Worm (Caenorhabditis elegans) whole organism, L4 larva: ENCODE measurements around the gene flp-17.
A peak's percentile ranks its signal among the peaks of the same experiment; 100 is the strongest.

Source experiments
- F10B5.3 ChIP-seq: sonication (generic microtip); optimal IDR thresholded peaks from 2 replicates; lab custom pipeline; 2016; ENCODE audit warnings: mild to moderate bottlenecking, missing genetic modification characterization, missing compliant biosample characterization
- F26F4.8 ChIP-seq: fragments of 200-800 bp; sonication (Bioruptor generic); conservative IDR thresholded peaks from 2 replicates; pipeline ENCODE4 v1.3.6; 2022; ENCODE audit warnings: missing genetic modification characterization, missing compliant biosample characterization
- F44E2.7 ChIP-seq: fragments of 200-800 bp; sonication (Bioruptor generic); IDR thresholded peaks from 2 replicates; pipeline ENCODE4 v2.1.2; 2022; ENCODE audit warnings: missing genetic modification characterization, missing compliant biosample characterization
- R02D3.7 ChIP-seq: fragments of 150-350 bp; sonication (generic microtip); optimal IDR thresholded peaks from 3 replicates; lab custom pipeline; 2014; ENCODE audit warnings: missing biosample characterization, missing genetic modification characterization
- T20F7.1 ChIP-seq: fragments of 200-800 bp; sonication (Bioruptor generic); optimal IDR thresholded peaks from 2 replicates; lab custom pipeline; 2018; ENCODE audit warnings: mild to moderate bottlenecking, missing genetic modification characterization, missing compliant biosample characterization
- T26A8.4 ChIP-seq: fragments of 200-800 bp; sonication (Bioruptor generic); IDR thresholded peaks from 2 replicates; pipeline ENCODE4 v1.3.6; 2022; ENCODE audit warnings: missing genetic modification characterization, missing compliant biosample characterization
- Y5F2A.4 ChIP-seq: fragments of 200-800 bp; sonication (Bioruptor generic); optimal IDR thresholded peaks from 2 replicates; lab custom pipeline; 2018; ENCODE audit warnings: mild to moderate bottlenecking, missing genetic modification characterization, missing compliant biosample characterization
- aha-1 ChIP-seq: fragments of 150-350 bp; peaks from one replicate; lab custom pipeline; 2014; ENCODE audit warnings: missing biosample characterization, missing genetic modification characterization
- aly-2 ChIP-seq: sonication (generic microtip); optimal IDR thresholded peaks from 2 replicates; lab custom pipeline; 2018; ENCODE audit warnings: missing biosample characterization, missing genetic modification characterization
- ama-1 ChIP-seq: fragments of 150-350 bp; optimal IDR thresholded peaks from 2 replicates; lab custom pipeline; 2014; ENCODE audit warnings: inconsistent platforms, mixed read lengths
- ceh-32 ChIP-seq: sonication (generic microtip); optimal IDR thresholded peaks from 2 replicates; lab custom pipeline; 2016; ENCODE audit warnings: mild to moderate bottlenecking, missing genetic modification characterization, missing compliant biosample characterization; ENCODE audit not compliant: poor library complexity
- ceh-44 ChIP-seq: fragments of 200-800 bp; sonication (Bioruptor generic); IDR thresholded peaks from 2 replicates; pipeline ENCODE4 v1.3.6; 2022; ENCODE audit warnings: missing genetic modification reagents, missing genetic modification characterization, missing compliant biosample characterization
- cey-2 ChIP-seq: sonication (generic microtip); optimal IDR thresholded peaks from 3 replicates; lab custom pipeline; 2017; ENCODE audit warnings: missing genetic modification characterization, mild to moderate bottlenecking, missing compliant biosample characterization, antibody characterized with exemption, borderline replicate concordance; ENCODE audit not compliant: insufficient read depth
- daf-16 ChIP-seq, 3 experiments: sonication (generic microtip); optimal IDR thresholded peaks; 2 replicates each; lab custom pipeline; 2016 to 2017; ENCODE audit warnings: missing genetic modification characterization in 3 of 3, missing genetic modification reagents in 3 of 3, mild to moderate bottlenecking in 2 of 3, missing compliant biosample characterization in 2 of 3, missing biosample characterization in 1 of 3, moderate library complexity in 1 of 3
- dmd-6 ChIP-seq: fragments of 200-800 bp; sonication (Bioruptor generic); IDR thresholded peaks from 2 replicates; pipeline ENCODE4 v1.3.6; 2022; ENCODE audit warnings: missing genetic modification reagents, missing genetic modification characterization, missing compliant biosample characterization
- dmd-8 ChIP-seq: fragments of 200-800 bp; sonication (Bioruptor generic); IDR thresholded peaks from 2 replicates; pipeline ENCODE4 v1.3.6; 2022; ENCODE audit warnings: missing genetic modification characterization, missing compliant biosample characterization
- duxl-1 ChIP-seq: sonication (generic microtip); optimal IDR thresholded peaks from 2 replicates; lab custom pipeline; 2016; ENCODE audit warnings: mild to moderate bottlenecking, missing genetic modification characterization, moderate library complexity, missing compliant biosample characterization; ENCODE audit not compliant: poor library complexity
- dve-1 ChIP-seq: sonication (generic microtip); optimal IDR thresholded peaks from 2 replicates; lab custom pipeline; 2017; ENCODE audit warnings: antibody characterized with exemption, mild to moderate bottlenecking, missing genetic modification characterization, missing compliant biosample characterization; ENCODE audit not compliant: insufficient read depth
- egl-27 ChIP-seq: sonication (generic microtip); optimal IDR thresholded peaks from 3 replicates; lab custom pipeline; 2017; ENCODE audit warnings: missing biosample characterization, missing genetic modification reagents, missing genetic modification characterization
- fos-1 ChIP-seq: fragments of 150-350 bp; optimal IDR thresholded peaks from 2 replicates; lab custom pipeline; 2014; ENCODE audit warnings: missing biosample characterization, missing genetic modification characterization
- hlh-30 ChIP-seq: sonication (generic microtip); optimal IDR thresholded peaks from 2 replicates; lab custom pipeline; 2017; ENCODE audit warnings: antibody characterized with exemption, mild to moderate bottlenecking, missing genetic modification characterization, missing compliant biosample characterization; ENCODE audit not compliant: insufficient read depth
- jun-1 ChIP-seq: fragments of 150-350 bp; optimal IDR thresholded peaks from 2 replicates; lab custom pipeline; 2014; ENCODE audit warnings: missing biosample characterization, missing genetic modification reagents, missing genetic modification characterization
- lim-7 ChIP-seq: fragments of 200-800 bp; sonication (Bioruptor generic); IDR thresholded peaks from 2 replicates; pipeline ENCODE4 v1.3.6; 2022; ENCODE audit warnings: missing genetic modification characterization, missing compliant biosample characterization
- lin-13 ChIP-seq: fragments of 150-350 bp; optimal IDR thresholded peaks from 2 replicates; lab custom pipeline; 2014; ENCODE audit warnings: missing biosample characterization, missing genetic modification reagents, missing genetic modification characterization
- lin-29 ChIP-seq: fragments of 200-800 bp; sonication (Bioruptor generic); IDR thresholded peaks from 2 replicates; pipeline ENCODE4 v1.3.6; 2022; ENCODE audit warnings: missing genetic modification reagents, missing genetic modification characterization, missing compliant biosample characterization
- madf-5 ChIP-seq, 2 experiments: fragments of 200-800 bp; sonication (Bioruptor generic); IDR thresholded peaks; 2 replicates each; pipeline ENCODE4 v1.3.6; 2022; ENCODE audit warnings: missing compliant biosample characterization in 2 of 2, missing genetic modification characterization in 2 of 2
- madf-9 ChIP-seq: fragments of 200-800 bp; sonication (Bioruptor generic); conservative IDR thresholded peaks from 2 replicates; pipeline ENCODE4 v1.3.6; 2022; ENCODE audit warnings: missing genetic modification reagents, missing genetic modification characterization, missing compliant biosample characterization
- mdt-29 ChIP-seq: fragments of 200-800 bp; sonication (Bioruptor generic); IDR thresholded peaks from 2 replicates; pipeline ENCODE4 v1.3.6; 2022; ENCODE audit warnings: missing genetic modification reagents, missing genetic modification characterization, missing compliant biosample characterization
- nhr-102 ChIP-seq: sonication (generic microtip); optimal IDR thresholded peaks from 2 replicates; lab custom pipeline; 2016; ENCODE audit warnings: mild to moderate bottlenecking, missing genetic modification characterization, moderate library complexity, missing compliant biosample characterization
- nhr-25 ChIP-seq: sonication (generic microtip); optimal IDR thresholded peaks from 2 replicates; lab custom pipeline; 2017; ENCODE audit warnings: missing genetic modification characterization, mild to moderate bottlenecking, missing compliant biosample characterization, antibody characterized with exemption, moderate library complexity, borderline replicate concordance; ENCODE audit not compliant: insufficient read depth
- nhr-28 ChIP-seq: fragments of 150-350 bp; optimal IDR thresholded peaks from 2 replicates; lab custom pipeline; 2014; ENCODE audit warnings: missing biosample characterization, missing genetic modification characterization
- nhr-42 ChIP-seq: fragments of 200-800 bp; sonication (Bioruptor generic); IDR thresholded peaks from 2 replicates; pipeline ENCODE4 v1.3.6; 2022; ENCODE audit warnings: missing genetic modification characterization, missing compliant biosample characterization
- nhr-6 ChIP-seq: fragments of 150-350 bp; optimal IDR thresholded peaks from 2 replicates; lab custom pipeline; 2014; ENCODE audit warnings: missing biosample characterization, missing genetic modification characterization
- pha-4 ChIP-seq, 2 experiments: fragments of 150-350 bp in 1 of 2; fragments of 200-800 bp in 1 of 2; sonication (Bioruptor generic) in 1 of 2; IDR thresholded peaks in 1 of 2; optimal IDR thresholded peaks in 1 of 2; 2 replicates each; pipeline versions ENCODE4 v1.3.6 to Lab custom; 2014 to 2022; ENCODE audit warnings: missing genetic modification characterization in 2 of 2, missing genetic modification reagents in 2 of 2, missing biosample characterization in 1 of 2, missing compliant biosample characterization in 1 of 2
- php-3 ChIP-seq: fragments of 200-800 bp; sonication (Bioruptor generic); IDR thresholded peaks from 2 replicates; pipeline ENCODE4 v1.3.6; 2022; ENCODE audit warnings: missing genetic modification reagents, missing genetic modification characterization, missing compliant biosample characterization
- snpc-1.2 ChIP-seq: fragments of 200-800 bp; sonication (Bioruptor generic); IDR thresholded peaks from 2 replicates; pipeline ENCODE4 v1.3.6; 2022; ENCODE audit warnings: missing genetic modification reagents, missing genetic modification characterization, missing compliant biosample characterization
- tra-1 ChIP-seq: fragments of 200-800 bp; sonication (Bioruptor generic); IDR thresholded peaks from 2 replicates; pipeline ENCODE4 v1.3.6; 2022; ENCODE audit warnings: missing genetic modification reagents, missing genetic modification characterization, missing compliant biosample characterization
- unc-39 ChIP-seq: sonication (generic microtip); optimal IDR thresholded peaks from 2 replicates; lab custom pipeline; 2017; ENCODE audit warnings: missing biosample characterization, missing genetic modification characterization
- unc-62 ChIP-seq, 3 experiments: fragments of 150-350 bp in 1 of 3; sonication (generic microtip); optimal IDR thresholded peaks in 2 of 3; peaks in 1 of 3; 1 replicate in 1 of 3; 2 replicates in 2 of 3; lab custom pipeline; 2014 to 2017; ENCODE audit warnings: missing biosample characterization in 3 of 3, missing genetic modification characterization in 3 of 3, missing genetic modification reagents in 3 of 3, missing genotype in 1 of 3
- vab-7 ChIP-seq: fragments of 200-800 bp; sonication (Bioruptor generic); IDR thresholded peaks from 2 replicates; pipeline ENCODE4 v1.3.6; 2022; ENCODE audit warnings: missing genetic modification reagents, missing genetic modification characterization, missing compliant biosample characterization
- zfp-2 ChIP-seq: sonication (generic microtip); optimal IDR thresholded peaks from 2 replicates; lab custom pipeline; 2016; ENCODE audit warnings: mild to moderate bottlenecking, missing genetic modification characterization, missing compliant biosample characterization
- ztf-7 ChIP-seq: fragments of 150-350 bp; optimal IDR thresholded peaks from 2 replicates; lab custom pipeline; 2014; ENCODE audit warnings: missing biosample characterization, missing genetic modification characterization

Gene flp-17

DNA sequence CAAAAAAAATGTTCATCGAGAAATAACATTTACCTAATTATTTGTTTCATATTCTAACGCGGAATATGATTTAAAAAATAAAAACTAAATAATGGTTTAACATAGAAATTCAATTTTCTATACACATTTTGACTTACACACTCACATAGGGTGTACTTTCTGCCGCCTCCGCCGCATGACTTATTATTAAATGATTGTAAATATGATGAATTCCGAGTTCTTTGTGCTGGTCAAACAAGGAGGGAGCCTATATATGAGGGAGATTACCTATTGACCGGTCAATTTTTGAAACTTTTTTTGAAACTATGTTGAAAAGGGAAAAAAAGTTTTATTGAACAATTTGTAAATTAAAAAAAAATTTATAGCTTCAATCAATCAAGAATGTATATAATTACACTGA is 16.2 kb upstream of the flp-17 start:
- TF ChIP-seq lim-7 (GFP tag; lab: Robert Waterston, UW): no peak
- no peak for TF ChIP-seq daf-16 (GFP tag; optimal IDR thresholded peaks at IDR 0.05; lab: Kevin White, UChicago)
- TF ChIP-seq daf-16 (tag; optimal IDR thresholded peaks at IDR 0.05; lab: Kevin White, UChicago): peak; percentile 30
- no peak for TF ChIP-seq T26A8.4 (GFP tag; lab: Robert Waterston, UW)
- no peak for TF ChIP-seq nhr-25
- TF ChIP-seq lin-13 (GFP tag; lab: Kevin White, UChicago): no peak
- no peak for TF ChIP-seq Y5F2A.4 (GFP tag; lab: Kevin White, UChicago)
- no peak for TF ChIP-seq madf-5 (GFP tag; IDR thresholded peaks at IDR 0.05; lab: Robert Waterston, UW)
- TF ChIP-seq F10B5.3 (tag; lab: Kevin White, UChicago): no peak
- no peak for TF ChIP-seq ztf-7 (tag; lab: Kevin White, UChicago)
- TF ChIP-seq unc-39 (tag; lab: Kevin White, UChicago): no peak
- no peak for TF ChIP-seq pha-4 (GFP tag; IDR thresholded peaks at IDR 0.05; lab: Robert Waterston, UW)
- no peak for TF ChIP-seq pha-4 (tag; optimal IDR thresholded peaks at IDR 0.05; lab: Kevin White, UChicago)
- TF ChIP-seq F26F4.8: no peak
- TF ChIP-seq ceh-32 (tag; lab: Kevin White, UChicago): no peak
- TF ChIP-seq aly-2: no peak
- no peak for TF ChIP-seq T20F7.1 (GFP tag; lab: Kevin White, UChicago)
- no peak for TF ChIP-seq tra-1
- no peak for TF ChIP-seq php-3 (GFP tag; lab: Robert Waterston, UW)
- TF ChIP-seq zfp-2: no peak
- TF ChIP-seq dve-1 (tag; lab: Kevin White, UChicago): peak; percentile 37
- no peak for TF ChIP-seq R02D3.7 (tag; lab: Kevin White, UChicago)
- TF ChIP-seq nhr-42: no peak
- no peak for TF ChIP-seq F44E2.7 (GFP tag; lab: Robert Waterston, UW)
- peak in 1 of 2 experiments; percentile 79 for TF ChIP-seq unc-62 (GFP tag; optimal IDR thresholded peaks at IDR 0.05 in 1 of 2; lab: Kevin White, UChicago)
- TF ChIP-seq unc-62 (tag; optimal IDR thresholded peaks at IDR 0.05; lab: Kevin White, UChicago): no peak

DNA sequence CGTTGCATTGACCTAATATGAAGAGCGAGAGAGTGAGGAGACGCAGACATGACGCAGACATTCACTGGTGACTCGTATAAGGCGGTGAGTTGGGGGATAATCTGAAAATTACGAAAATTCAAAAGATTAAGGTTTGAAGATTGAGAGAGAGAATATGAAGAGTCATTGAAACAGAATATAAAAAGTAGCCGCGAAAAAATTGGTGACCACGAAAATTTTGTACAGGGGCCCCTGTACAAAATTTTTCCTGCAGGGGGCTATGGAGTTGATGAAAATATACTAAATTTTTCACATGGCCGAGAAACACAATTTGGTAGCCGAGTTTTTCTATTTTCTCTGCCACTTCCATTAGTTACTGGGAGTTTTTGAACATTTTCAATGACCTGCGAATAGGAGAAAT is 15.1 kb upstream of the flp-17 start, which contains the start of gene cnnm-1:
cnnm-1 (minus strand) TSS at position 101 of the 400 bp plus-strand sequence.
- TF ChIP-seq dve-1 (tag; lab: Kevin White, UChicago) (no peak), egl-27 (no peak), zfp-2 (no peak), unc-62 (GFP tag; optimal IDR thresholded peaks at IDR 0.05 in 1 of 2; lab: Kevin White, UChicago) (no peak), unc-62 (tag; optimal IDR thresholded peaks at IDR 0.05; lab: Kevin White, UChicago) (no peak), ceh-44 (GFP tag; lab: Robert Waterston, UW) (no peak)

DNA sequence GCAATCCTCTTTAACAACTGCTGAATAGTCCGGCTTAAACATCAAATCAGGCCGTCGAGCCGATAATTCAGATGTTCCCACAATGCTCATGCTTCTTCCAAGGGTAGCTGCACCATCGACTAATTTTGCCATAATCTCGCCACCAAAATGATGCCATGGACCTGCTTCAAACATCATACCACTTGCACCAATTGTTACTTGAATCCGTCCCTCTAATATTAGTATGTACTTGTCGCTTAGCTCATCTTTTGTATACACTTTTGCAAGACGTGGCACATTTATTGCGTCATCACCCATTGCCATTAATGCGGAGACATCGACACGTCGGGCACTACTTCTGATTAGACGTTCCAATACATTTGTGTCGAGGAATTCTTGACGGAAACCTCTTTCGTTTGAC is 8.0 kb upstream of the flp-17 start:
- TF ChIP-seq aha-1 (tag; lab: Kevin White, UChicago): peak; percentile 71
- TF ChIP-seq mdt-29 (GFP tag; lab: Robert Waterston, UW): no peak

DNA sequence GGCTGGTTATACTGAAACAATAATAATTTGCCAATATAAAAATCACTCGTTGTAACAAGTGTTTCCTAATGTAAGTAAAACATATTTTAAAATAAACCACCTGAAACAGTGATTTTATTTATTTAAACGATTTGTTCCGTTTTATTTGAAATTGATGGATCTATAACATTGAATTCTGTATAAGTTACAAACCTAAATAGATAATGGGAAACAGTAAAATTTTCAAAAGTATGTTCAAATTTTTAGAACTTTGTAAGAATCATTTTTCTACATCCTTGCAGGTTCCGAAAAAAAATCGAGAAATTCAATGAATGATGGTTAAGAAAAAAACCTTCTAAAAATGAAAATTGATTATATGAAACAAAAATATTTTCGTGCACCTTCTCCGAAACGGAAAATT is 1.8 kb upstream of the flp-17 start:
- no peak for TF ChIP-seq egl-27
- TF ChIP-seq nhr-102 (tag; lab: Kevin White, UChicago): no peak
- no peak for TF ChIP-seq T20F7.1 (GFP tag; lab: Kevin White, UChicago)
- no peak for TF ChIP-seq tra-1
- no peak for TF ChIP-seq ama-1 (lab: Kevin White, UChicago)
- TF ChIP-seq jun-1 (tag; lab: Kevin White, UChicago): no peak
- TF ChIP-seq aly-2: no peak

DNA sequence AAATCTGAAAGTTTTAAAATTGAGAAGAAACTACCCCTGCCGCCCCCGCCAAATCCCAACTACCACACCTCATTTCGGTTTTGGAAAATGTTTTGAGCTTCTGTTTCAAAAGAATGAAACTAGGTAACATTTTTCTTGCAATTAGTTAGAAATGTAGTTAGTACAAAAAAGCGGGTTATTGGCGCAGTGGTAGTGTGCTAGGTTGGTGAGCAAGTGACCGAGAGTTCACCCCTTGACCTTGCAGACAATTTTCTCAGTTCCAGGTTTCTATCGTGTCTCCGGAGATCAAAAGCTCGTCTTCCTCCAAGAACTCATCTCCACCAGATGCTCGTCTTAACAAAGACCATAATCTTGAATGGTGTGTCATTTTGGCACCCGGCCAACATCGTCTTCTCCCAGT is 2.5 kb downstream of the flp-17 start:
- TF ChIP-seq dmd-8 (no peak), duxl-1 (tag; lab: Kevin White, UChicago) (no peak), cey-2 (no peak), snpc-1.2 (GFP tag; lab: Robert Waterston, UW) (peak; percentile 63), dve-1 (tag; lab: Kevin White, UChicago) (no peak), hlh-30 (tag; lab: Kevin White, UChicago) (no peak), dmd-6 (GFP tag; lab: Robert Waterston, UW) (no peak), madf-9 (GFP tag; lab: Robert Waterston, UW) (no peak), vab-7 (GFP tag; lab: Robert Waterston, UW) (no peak), nhr-6 (tag; lab: Kevin White, UChicago) (no peak), fos-1 (tag; lab: Kevin White, UChicago) (no peak), lin-29 (GFP tag; lab: Robert Waterston, UW) (no peak), nhr-28 (tag; lab: Kevin White, UChicago) (no peak), php-3 (GFP tag; lab: Robert Waterston, UW) (peak; percentile 26; the same call in 1 of the 2 replicates)
